Worm (Caenorhabditis elegans) whole organism, mixed stage, embryonic: ENCODE data around the gene nog-1.

Experiments used
- elt-1 ChIP-seq: sonication (generic microtip); optimal IDR thresholded peaks from 2 replicates; lab custom pipeline; 2017; ENCODE audit warnings: missing genetic modification characterization, mild to moderate bottlenecking, missing compliant biosample characterization, antibody characterized with exemption, moderate library complexity, borderline replicate concordance; ENCODE audit not compliant: insufficient read depth
- elt-3 ChIP-seq: fragments of 150-350 bp; optimal IDR thresholded peaks from 2 replicates; lab custom pipeline; 2014; ENCODE audit warnings: missing biosample characterization, missing genetic modification characterization
- mls-2 ChIP-seq: sonication (generic microtip); optimal IDR thresholded peaks from 2 replicates; lab custom pipeline; 2016; ENCODE audit warnings: mild to moderate bottlenecking, missing genetic modification characterization, moderate library complexity, missing compliant biosample characterization
- nhr-28 ChIP-seq: fragments of 150-350 bp; optimal IDR thresholded peaks from 2 replicates; lab custom pipeline; 2014; ENCODE audit warnings: missing biosample characterization, missing genetic modification characterization
- ztf-11 ChIP-seq: fragments of 150-350 bp; optimal IDR thresholded peaks from 2 replicates; lab custom pipeline; 2014; ENCODE audit warnings: missing biosample characterization, missing genetic modification characterization

ce11 chrIV:378367-378766 is 15.3 kb upstream of the nog-1 start:
- TF ChIP-seq elt-1 (tag; lab: Kevin White, UChicago) = no peak
- no peak for TF ChIP-seq ztf-11 (tag; lab: Kevin White, UChicago)
- no peak for TF ChIP-seq mls-2 (tag; lab: Kevin White, UChicago)
- TF ChIP-seq nhr-28 = no peak
- no peak for TF ChIP-seq elt-3
